Worm (Caenorhabditis elegans): ENCODE results near the gene clec-122.

Gene clec-122

DNA sequence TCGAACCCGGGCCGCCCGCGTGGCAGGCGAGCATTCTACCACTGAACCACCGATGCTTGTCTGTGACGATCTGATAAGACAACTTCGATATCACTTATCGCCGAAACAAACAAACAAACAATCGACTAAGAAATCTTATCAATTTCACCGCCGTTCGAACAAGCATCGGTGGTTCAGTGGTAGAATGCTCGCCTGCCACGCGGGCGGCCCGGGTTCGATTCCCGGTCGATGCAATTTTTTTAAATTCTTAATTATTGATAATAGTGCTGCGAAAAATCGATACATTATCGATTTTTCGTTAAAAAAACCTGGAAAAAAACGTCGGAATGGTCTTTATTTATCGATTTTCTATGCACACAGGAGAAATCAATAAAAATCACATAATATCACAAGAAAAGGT lies 43.6 kb upstream of the clec-122 start:
- TF ChIP-seq lsy-12 (tag; optimal IDR thresholded peaks at IDR 0.05) (no peak), ceh-28 (tag; optimal IDR thresholded peaks at IDR 0.05) (peak; percentile 81), pqm-1 (tag; optimal IDR thresholded peaks at IDR 0.05) (peak; percentile 17), elt-1 (tag; optimal IDR thresholded peaks at IDR 0.05) (no peak), nhr-12 (tag; optimal IDR thresholded peaks at IDR 0.05) (no peak), ama-1 (optimal IDR thresholded peaks at IDR 0.05) (no peak), mdl-1 (tag; optimal IDR thresholded peaks at IDR 0.05) (no peak), pha-4 (tag; optimal IDR thresholded peaks at IDR 0.05) (peak; percentile 36), elt-2 (tag; optimal IDR thresholded peaks at IDR 0.05) (peak; percentile 69), fkh-10 (GFP tag; optimal IDR thresholded peaks at IDR 0.05) (no peak), nfya-1 (tag; optimal IDR thresholded peaks at IDR 0.05; ENCODE audit: insufficient read depth) (peak; percentile 27), egl-5 (tag; optimal IDR thresholded peaks at IDR 0.05) (no peak)

DNA sequence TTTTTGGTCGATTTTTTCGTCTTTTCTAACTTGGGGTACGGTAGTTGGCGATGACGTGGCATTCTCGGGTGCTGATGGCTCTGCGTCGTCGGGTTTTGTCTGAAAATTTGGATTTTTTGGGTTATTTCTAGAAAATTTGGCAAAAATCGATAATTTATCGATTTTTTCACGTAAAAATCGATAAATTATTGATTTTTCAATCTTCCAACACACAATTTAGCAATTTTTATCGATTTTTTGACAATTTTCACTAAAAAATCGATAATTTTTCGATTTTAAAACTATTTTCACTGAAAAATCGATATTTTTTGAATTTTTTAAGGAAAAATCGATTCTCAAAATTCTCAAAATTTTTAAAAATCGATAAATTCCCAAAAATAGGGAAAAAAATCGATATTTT lies 43.0 kb upstream of the clec-122 start:
- TF ChIP-seq nhr-237 (tag; optimal IDR thresholded peaks at IDR 0.05), result no peak
- peak; percentile 82 for TF ChIP-seq ceh-28 (tag; optimal IDR thresholded peaks at IDR 0.05)
- TF ChIP-seq daf-12 (tag; optimal IDR thresholded peaks at IDR 0.05), result no peak

DNA sequence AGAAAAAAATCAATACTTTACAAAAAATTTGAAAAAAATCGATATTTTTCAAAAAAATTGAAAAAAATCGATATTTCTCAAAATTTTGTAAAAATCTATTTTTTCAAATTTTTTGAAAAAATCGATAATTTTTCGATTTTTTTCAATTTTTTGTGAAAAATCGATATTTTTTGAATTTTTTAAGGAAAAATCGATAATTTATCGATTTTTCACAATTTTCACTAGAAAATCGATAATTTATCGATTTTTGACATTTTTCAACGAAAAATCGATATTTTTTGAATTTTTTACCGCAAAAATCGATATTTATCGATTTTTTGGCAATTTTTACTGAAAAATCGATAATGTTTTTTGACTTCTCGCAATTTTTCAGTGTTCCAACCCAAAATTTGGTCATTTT lies 42.5 kb upstream of the clec-122 start:
- TF ChIP-seq ceh-28 (tag; optimal IDR thresholded peaks at IDR 0.05) (peak; percentile 98), nhr-28 (tag; optimal IDR thresholded peaks at IDR 0.05) (no peak), ceh-82 (tag; optimal IDR thresholded peaks at IDR 0.05) (no peak), lin-39 (tag; optimal IDR thresholded peaks at IDR 0.05) (no peak)

DNA sequence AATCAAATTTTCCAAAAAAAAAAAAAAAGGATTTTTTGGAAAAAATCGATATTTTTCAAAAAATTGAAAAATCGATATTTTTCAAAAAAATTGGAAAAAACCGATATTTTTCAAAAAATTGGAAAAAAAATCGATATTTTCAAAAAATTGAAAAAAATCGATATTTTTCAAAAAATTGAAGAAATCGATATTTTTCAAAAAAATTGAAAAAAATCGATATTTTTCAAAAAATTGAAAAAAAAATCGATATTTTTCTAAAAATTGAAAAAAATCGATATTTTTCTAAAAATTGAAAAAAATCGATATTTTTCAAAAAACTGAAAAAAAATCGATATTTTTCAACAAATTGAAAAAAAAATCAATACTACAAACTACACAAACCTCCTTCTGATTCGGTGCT lies 41.9 kb upstream of the clec-122 start:
- no peak for TF ChIP-seq ama-1 (optimal IDR thresholded peaks at IDR 0.05)
- TF ChIP-seq daf-12 (tag; optimal IDR thresholded peaks at IDR 0.05), result no peak
- TF ChIP-seq ceh-28 (tag; optimal IDR thresholded peaks at IDR 0.05), result peak; percentile 96

DNA sequence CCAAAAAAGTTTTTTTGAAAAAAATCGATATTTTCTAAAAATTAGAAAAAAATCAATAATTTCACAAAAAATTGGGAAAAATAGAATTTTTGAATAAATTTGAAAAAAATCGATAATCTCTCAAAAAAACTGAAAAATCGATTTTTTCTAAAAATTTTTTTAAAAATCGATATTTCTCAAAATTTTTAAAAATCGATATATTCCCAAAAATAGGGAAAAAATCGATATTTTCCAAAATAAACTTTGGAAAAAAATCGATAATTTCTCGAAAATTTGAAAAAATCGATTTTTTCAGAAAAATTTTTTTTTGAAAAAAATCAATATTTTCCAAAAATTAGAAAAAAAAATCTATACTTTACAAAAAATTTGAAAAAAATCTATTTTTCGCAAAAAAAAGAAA lies 41.2 kb upstream of the clec-122 start:
- TF ChIP-seq ceh-28 (tag; optimal IDR thresholded peaks at IDR 0.05), result peak; percentile 97
- no peak for TF ChIP-seq sea-2 (GFP tag; optimal IDR thresholded peaks at IDR 0.05)

DNA sequence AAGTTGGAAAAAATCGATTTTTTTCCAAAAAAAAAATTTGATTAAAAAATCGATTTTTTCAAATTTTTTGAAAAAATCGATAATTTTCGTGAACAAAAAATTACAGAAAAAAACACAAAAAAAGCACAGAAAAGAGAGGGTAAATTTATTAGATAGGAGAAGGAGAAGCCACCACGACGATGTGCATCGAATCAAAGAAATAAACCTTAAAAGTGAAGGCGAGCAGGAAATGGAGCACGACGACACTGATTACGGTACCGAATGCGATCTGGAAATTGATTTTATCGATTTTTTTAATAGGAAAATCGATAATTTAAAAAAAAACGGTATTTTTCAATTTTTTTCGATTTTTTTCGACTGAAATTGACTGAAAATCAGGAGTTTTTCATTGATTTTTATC lies 40.8 kb upstream of the clec-122 start:
- TF ChIP-seq egl-5 (tag; optimal IDR thresholded peaks at IDR 0.05), result no peak
- no peak for TF ChIP-seq zag-1 (tag; optimal IDR thresholded peaks at IDR 0.05)

DNA sequence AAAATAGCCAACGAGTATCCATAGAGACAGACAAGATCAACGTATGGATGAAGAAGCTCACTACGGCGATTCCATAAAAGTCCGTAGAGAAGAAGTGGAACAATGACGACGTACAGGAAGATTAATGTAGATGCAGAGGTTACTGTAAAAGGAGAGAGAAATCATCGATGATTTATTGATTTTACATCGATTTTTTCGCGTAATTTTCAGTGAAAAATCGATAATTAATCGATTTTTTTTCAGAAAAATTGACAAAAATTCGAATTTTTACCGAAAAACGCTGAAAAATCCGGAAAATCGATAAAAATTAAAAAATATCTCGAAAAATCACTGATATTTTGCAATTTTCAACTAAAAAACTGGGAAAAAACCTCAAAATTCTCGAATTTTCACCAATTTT lies 39.5 kb upstream of the clec-122 start:
- peak; percentile 78 for TF ChIP-seq ceh-28 (tag; optimal IDR thresholded peaks at IDR 0.05)
- no peak for TF ChIP-seq pha-4 (tag; optimal IDR thresholded peaks at IDR 0.05)

DNA sequence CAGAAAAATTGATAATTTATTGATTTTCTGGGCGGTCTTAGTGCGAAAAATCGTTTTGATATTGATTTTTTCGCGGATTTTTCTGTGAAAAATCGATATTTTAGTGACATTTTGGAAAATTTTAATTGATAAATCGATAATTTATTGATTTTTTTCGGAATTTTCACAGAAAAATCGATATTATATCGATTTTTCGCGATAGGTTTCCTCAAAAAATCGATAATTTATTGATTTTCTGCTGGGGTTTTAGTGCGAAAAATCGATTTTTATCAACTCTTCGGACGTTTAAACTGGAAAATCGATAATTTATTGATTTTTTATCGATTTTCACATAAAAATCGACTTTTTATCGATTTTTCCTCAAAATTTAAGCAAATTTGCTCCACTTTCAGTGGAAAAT lies 38.4 kb upstream of the clec-122 start:
- no peak for TF ChIP-seq fkh-10 (GFP tag; optimal IDR thresholded peaks at IDR 0.05)
- peak; percentile 95 for TF ChIP-seq ceh-28 (tag; optimal IDR thresholded peaks at IDR 0.05)

DNA sequence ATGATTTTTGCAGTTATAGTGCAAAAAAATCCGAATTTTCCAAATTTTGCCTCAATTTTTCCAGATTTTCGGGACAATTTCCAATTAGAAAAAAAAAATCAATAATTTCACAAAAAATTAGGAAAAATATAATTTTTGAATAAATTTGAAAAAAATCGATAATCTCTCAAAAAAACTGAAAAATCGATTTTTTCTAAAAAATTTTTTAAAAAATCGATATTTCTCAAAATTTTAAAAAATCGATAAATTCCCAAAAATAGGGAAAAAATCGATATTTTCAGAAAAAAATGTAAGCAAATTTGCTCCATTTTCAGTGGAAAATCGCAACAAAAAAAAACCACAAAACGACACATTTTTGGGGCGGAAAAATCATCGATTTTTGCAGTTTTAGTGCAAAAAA lies 38.0 kb upstream of the clec-122 start:
- TF ChIP-seq lin-15B (tag; optimal IDR thresholded peaks at IDR 0.05) (no peak), elt-3 (tag; optimal IDR thresholded peaks at IDR 0.05) (no peak), nhr-28 (tag; optimal IDR thresholded peaks at IDR 0.05) (no peak), skn-1 (tag; optimal IDR thresholded peaks at IDR 0.05) (no peak), nhr-23 (tag; optimal IDR thresholded peaks at IDR 0.05) (no peak), nhr-237 (tag; optimal IDR thresholded peaks at IDR 0.05) (no peak), ama-1 (optimal IDR thresholded peaks at IDR 0.05) (no peak), zag-1 (tag; optimal IDR thresholded peaks at IDR 0.05) (no peak), unc-39 (tag; optimal IDR thresholded peaks at IDR 0.05) (no peak), nhr-43 (tag; optimal IDR thresholded peaks at IDR 0.05; ENCODE audit: poor library complexity, severe bottlenecking) (no peak), lin-39 (tag; optimal IDR thresholded peaks at IDR 0.05) (no peak), nhr-25 (tag; optimal IDR thresholded peaks at IDR 0.05) (no peak), tbx-2 (tag; optimal IDR thresholded peaks at IDR 0.05) (no peak)
